Worm (Caenorhabditis elegans): ENCODE results near the gene disl-2.
A peak's percentile ranks its signal among the peaks of the same experiment; 100 is the strongest.

disl-2 gene

ce11 chrIII:5448177-5448576 lies 5.2 kb downstream of the disl-2 start, which contains the start of gene skpt-1 (continued):
- TF ChIP-seq tra-1 (GFP tag; IDR thresholded peaks at IDR 0.05), result no peak
- no peak for TF ChIP-seq sdz-12 (GFP tag; optimal IDR thresholded peaks at IDR 0.05)
- TF ChIP-seq dpl-1 (GFP tag; optimal IDR thresholded peaks at IDR 0.05), result peak; percentile 84
- no peak for TF ChIP-seq fos-1 (tag; optimal IDR thresholded peaks at IDR 0.05)
- no peak for TF ChIP-seq mdt-29 (GFP tag; IDR thresholded peaks at IDR 0.05)
- no peak for TF ChIP-seq pha-4 (GFP tag; IDR thresholded peaks at IDR 0.05)
- TF ChIP-seq pha-4 (tag; optimal IDR thresholded peaks at IDR 0.05), result no peak

- no peak for TF ChIP-seq ceh-82 (tag; optimal IDR thresholded peaks at IDR 0.05)
- no peak for TF ChIP-seq dmd-9 (GFP tag; IDR thresholded peaks at IDR 0.05)
- no peak for TF ChIP-seq lin-39 (tag; optimal IDR thresholded peaks at IDR 0.05)
- peak; percentile 58 for TF ChIP-seq rbr-2 (tag; optimal IDR thresholded peaks at IDR 0.05)
- no peak for TF ChIP-seq madf-9 (GFP tag; conservative IDR thresholded peaks at IDR 0.05)
- no peak for TF ChIP-seq nhr-41 (GFP tag; IDR thresholded peaks at IDR 0.05)
- no peak for TF ChIP-seq nhr-102 (tag; optimal IDR thresholded peaks at IDR 0.05)
- TF ChIP-seq cey-2 (tag; optimal IDR thresholded peaks at IDR 0.05; ENCODE audit: borderline replicate concordance, insufficient read depth), result no peak
- TF ChIP-seq daf-19 (GFP tag; conservative IDR thresholded peaks at IDR 0.05), result no peak
- TF ChIP-seq lsy-2 (tag; optimal IDR thresholded peaks at IDR 0.05), result peak in 1 of 2 experiments; percentile 77
- peak; percentile 34 for TF ChIP-seq mep-1 (tag; optimal IDR thresholded peaks at IDR 0.05)
- no peak for TF ChIP-seq pha-4 (GFP tag; IDR thresholded peaks at IDR 0.05)
- TF ChIP-seq pha-4 (tag; optimal IDR thresholded peaks at IDR 0.05), result no peak
- TF ChIP-seq fos-1 (tag; optimal IDR thresholded peaks at IDR 0.05), result no peak
- TF ChIP-seq sdz-12 (GFP tag; optimal IDR thresholded peaks at IDR 0.05), result no peak
- peak; percentile 21 for TF ChIP-seq nhr-6 (tag; optimal IDR thresholded peaks at IDR 0.05)
- TF ChIP-seq zfp-2 (tag; optimal IDR thresholded peaks at IDR 0.05), result no peak
- TF ChIP-seq zip-2 (tag; optimal IDR thresholded peaks at IDR 0.05), result no peak
- TF ChIP-seq hmg-1.1 (GFP tag; IDR thresholded peaks at IDR 0.05), result peak; percentile 80
- peak; percentile 9 for TF ChIP-seq mxl-3 (GFP tag; optimal IDR thresholded peaks at IDR 0.05)
- TF ChIP-seq F26F4.8 (GFP tag; conservative IDR thresholded peaks at IDR 0.05), result no peak
- TF ChIP-seq mdl-1 (tag; optimal IDR thresholded peaks at IDR 0.05), result peak in 1 of 2 experiments; percentile 36
- TF ChIP-seq lin-38 (GFP tag; IDR thresholded peaks at IDR 0.05), result peak; percentile 73
- TF ChIP-seq aly-2 (tag; optimal IDR thresholded peaks at IDR 0.05), result no peak
- no peak for TF ChIP-seq jun-1 (tag; optimal IDR thresholded peaks at IDR 0.05)
- TF ChIP-seq nhr-76 (tag; optimal IDR thresholded peaks at IDR 0.05), result no peak
- TF ChIP-seq hlh-30 (tag; optimal IDR thresholded peaks at IDR 0.05; ENCODE audit: insufficient read depth), result peak; percentile 77
- no peak for TF ChIP-seq lin-29 (GFP tag; IDR thresholded peaks at IDR 0.05)
- TF ChIP-seq ceh-20 (GFP tag; IDR thresholded peaks at IDR 0.05), result no peak
- TF ChIP-seq hif-1 (tag; optimal IDR thresholded peaks at IDR 0.05), result peak in 1 of 2 experiments; percentile 46
- no peak for TF ChIP-seq skn-1 (tag; optimal IDR thresholded peaks at IDR 0.05)
- TF ChIP-seq unc-62 (GFP tag; optimal IDR thresholded peaks at IDR 0.05 in 1 of 2), result peak in 1 of 2 experiments; percentile 89
- TF ChIP-seq unc-62 (tag; optimal IDR thresholded peaks at IDR 0.05), result no peak
- TF ChIP-seq T20F7.1 (GFP tag; optimal IDR thresholded peaks at IDR 0.05), result no peak
- TF ChIP-seq lin-13 (GFP tag; optimal IDR thresholded peaks at IDR 0.05), result peak; percentile 25
- TF ChIP-seq nhr-10 (tag; optimal IDR thresholded peaks at IDR 0.05), result no peak
- no peak for TF ChIP-seq daf-8 (GFP tag; IDR thresholded peaks at IDR 0.05)
- TF ChIP-seq snpc-4 (tag; optimal IDR thresholded peaks at IDR 0.05), result no peak
- no peak for TF ChIP-seq spr-1 (tag; optimal IDR thresholded peaks at IDR 0.05)
- no peak for TF ChIP-seq lin-1 (GFP tag; IDR thresholded peaks at IDR 0.05)
- TF ChIP-seq tag-97 (GFP tag; IDR thresholded peaks at IDR 0.05), result no peak
- peak; percentile 95 for TF ChIP-seq aha-1 (tag)
- no peak for TF ChIP-seq madf-5 (GFP tag; IDR thresholded peaks at IDR 0.05)
- no peak for TF ChIP-seq attf-4 (tag; optimal IDR thresholded peaks at IDR 0.05)
- TF ChIP-seq spr-3 (GFP tag; optimal IDR thresholded peaks at IDR 0.05), result no peak
- TF ChIP-seq daf-12 (tag; optimal IDR thresholded peaks at IDR 0.05), result no peak
- TF ChIP-seq duxl-1 (tag; optimal IDR thresholded peaks at IDR 0.05; ENCODE audit: poor library complexity), result no peak
Observed at ce11 chrIII:5449762-5450308, 6.9 kb downstream of the disl-2 start, which contains the start of gene F48E8.8. F48E8.8 (minus strand) TSS chrIII:5449812.
